Worm (Caenorhabditis elegans): ENCODE measurements around the gene pgm-1.
"Not testable (repeated sequence)": the region's sequence is repeated elsewhere in the genome, so short reads cannot be mapped to it uniquely, and the experiment has no call there.

The pgm-1 gene

ce11 chrII:4888527-4889487, at the start of gene pgm-1 (continued):
- TF ChIP-seq nhr-76 (tag; optimal IDR thresholded peaks at IDR 0.05) (no peak), sptf-1 (tag; optimal IDR thresholded peaks at IDR 0.05) (no peak), lin-13 (GFP tag; optimal IDR thresholded peaks at IDR 0.05) (no peak), mab-9 (GFP tag; IDR thresholded peaks at IDR 0.05) (no peak), zag-1 (tag; optimal IDR thresholded peaks at IDR 0.05) (no peak), F16B12.6 (tag; optimal IDR thresholded peaks at IDR 0.05) (no peak), alr-1 (tag; optimal IDR thresholded peaks at IDR 0.05; ENCODE audit: borderline replicate concordance) (no peak), ceh-82 (tag; optimal IDR thresholded peaks at IDR 0.05) (no peak), nhr-12 (tag; optimal IDR thresholded peaks at IDR 0.05) (no peak), irx-1 (tag; optimal IDR thresholded peaks at IDR 0.05) (no peak), nhr-20 (tag; optimal IDR thresholded peaks at IDR 0.05) (peak; percentile 42), ama-1 (optimal IDR thresholded peaks at IDR 0.05) (no peak), lir-3 (tag; optimal IDR thresholded peaks at IDR 0.05; ENCODE audit: poor library complexity) (no peak), C34B4.2 (tag; optimal IDR thresholded peaks at IDR 0.05) (no peak), ztf-11 (tag; optimal IDR thresholded peaks at IDR 0.05) (no peak), tbx-2 (tag; optimal IDR thresholded peaks at IDR 0.05) (no peak), xbp-1 (tag; optimal IDR thresholded peaks at IDR 0.05) (no peak), sup-37 (GFP tag; optimal IDR thresholded peaks at IDR 0.05) (no peak), tlp-1 (tag; optimal IDR thresholded peaks at IDR 0.05) (no peak), nhr-28 (tag; optimal IDR thresholded peaks at IDR 0.05) (no peak), ceh-8 (GFP tag; optimal IDR thresholded peaks at IDR 0.05) (no peak), hlh-17 (GFP tag; optimal IDR thresholded peaks at IDR 0.05; ENCODE audit: borderline replicate concordance) (no peak), efl-3 (GFP tag; optimal IDR thresholded peaks at IDR 0.05) (no peak), Y116A8C.19 (tag; optimal IDR thresholded peaks at IDR 0.05; ENCODE audit: borderline replicate concordance) (no peak), ztf-4 (tag; optimal IDR thresholded peaks at IDR 0.05) (no peak), lin-35 (GFP tag; optimal IDR thresholded peaks at IDR 0.05) (peak in 1 of 2 experiments; percentile 35), pag-3 (tag; optimal IDR thresholded peaks at IDR 0.05; ENCODE audit: borderline replicate concordance, insufficient read depth) (peak; percentile 41), snpc-4 (tag; optimal IDR thresholded peaks at IDR 0.05) (no peak), elt-2 (tag; optimal IDR thresholded peaks at IDR 0.05) (peak; percentile 45), aly-2 (tag; optimal IDR thresholded peaks at IDR 0.05) (no peak), mep-1 (tag; optimal IDR thresholded peaks at IDR 0.05) (peak; percentile 27), dpl-1 (GFP tag; optimal IDR thresholded peaks at IDR 0.05) (peak in 2 of 3 experiments; percentile 16 to 38), blmp-1 (tag; optimal IDR thresholded peaks at IDR 0.05) (peak; percentile 25)

ce11 chrII:4842143-4842658, 47.0 kb upstream of the pgm-1 start, which contains the start of the genes T23B7.2 and nspd-4:
Gene T23B7.2 (minus strand): TSS chrII:4842243.
Gene nspd-4 (plus strand): TSS chrII:4842608.
- not testable (repeated sequence) for TF ChIP-seq alr-1 (tag; optimal IDR thresholded peaks at IDR 0.05; ENCODE audit: borderline replicate concordance); sup-37 (GFP tag; optimal IDR thresholded peaks at IDR 0.05); nhr-90 (tag; optimal IDR thresholded peaks at IDR 0.05; ENCODE audit: poor library complexity)

- TF ChIP-seq nhr-71 (tag; optimal IDR thresholded peaks at IDR 0.05) (peak; percentile 29), fkh-8 (tag; optimal IDR thresholded peaks at IDR 0.05) (peak; percentile 25), unc-130 (tag; optimal IDR thresholded peaks at IDR 0.05) (no peak), C04F5.9 (tag; optimal IDR thresholded peaks at IDR 0.05) (no peak), elt-2 (tag; optimal IDR thresholded peaks at IDR 0.05) (no peak)
These were observed 39.4 kb upstream of the pgm-1 start, which contains the start of gene T23B7.3 for ce11 chrII:4849885-4850284. Gene T23B7.3 (plus strand): TSS chrII:4850185.

Data from whole organism, L1 larva.